Worm (Caenorhabditis elegans) whole organism, young adult: ENCODE results near the gene str-176.

Experiments used
- B0019.2 ChIP-seq: fragments of 200-800 bp; sonication (Bioruptor generic); conservative IDR thresholded peaks from 2 replicates; pipeline ENCODE4 v1.3.6; 2022; ENCODE audit warnings: missing genetic modification reagents, missing genetic modification characterization, missing compliant biosample characterization
- B0261.1 ChIP-seq: sonication (generic microtip); optimal IDR thresholded peaks from 2 replicates; lab custom pipeline; 2016; ENCODE audit warnings: mild to moderate bottlenecking, missing genetic modification characterization, moderate library complexity, missing compliant biosample characterization
- D2030.7 ChIP-seq: fragments of 200-800 bp; sonication (Bioruptor generic); IDR thresholded peaks from 2 replicates; pipeline ENCODE4 v1.3.6; 2022; ENCODE audit warnings: missing genetic modification reagents, missing genetic modification characterization, missing compliant biosample characterization
- K12H6.12 ChIP-seq: fragments of 200-800 bp; sonication (Bioruptor generic); optimal IDR thresholded peaks from 2 replicates; lab custom pipeline; 2018; ENCODE audit warnings: mild to moderate bottlenecking, missing genetic modification characterization, missing compliant biosample characterization
- T07F8.4 ChIP-seq: sonication (generic microtip); optimal IDR thresholded peaks from 2 replicates; lab custom pipeline; 2016; ENCODE audit warnings: mild to moderate bottlenecking, missing genetic modification characterization, moderate library complexity, missing compliant biosample characterization
- T26A5.8 ChIP-seq: sonication (generic microtip); optimal IDR thresholded peaks from 2 replicates; lab custom pipeline; 2016; ENCODE audit warnings: missing genetic modification characterization, missing compliant biosample characterization
- attf-3 ChIP-seq: fragments of 200-800 bp; sonication (Bioruptor generic); conservative IDR thresholded peaks from 2 replicates; pipeline ENCODE4 v1.3.6; 2022; ENCODE audit warnings: missing genetic modification reagents, missing genetic modification characterization, missing compliant biosample characterization
- cebp-2 ChIP-seq: fragments of 200-800 bp; sonication (Bioruptor generic); IDR thresholded peaks from 2 replicates; pipeline ENCODE4 v1.3.6; 2022; ENCODE audit warnings: missing genetic modification characterization, missing compliant biosample characterization
- ceh-40 ChIP-seq: fragments of 200-800 bp; sonication (Bioruptor generic); IDR thresholded peaks from 2 replicates; pipeline ENCODE4 v1.3.6; 2022; ENCODE audit warnings: missing genetic modification characterization, missing compliant biosample characterization
- dpff-1 ChIP-seq: sonication (generic microtip); optimal IDR thresholded peaks from 2 replicates; lab custom pipeline; 2017; ENCODE audit warnings: mild to moderate bottlenecking, missing genetic modification characterization, missing compliant biosample characterization
- egl-18 ChIP-seq: fragments of 200-800 bp; sonication (Bioruptor generic); IDR thresholded peaks from 2 replicates; pipeline ENCODE4 v1.3.6; 2022; ENCODE audit warnings: missing genetic modification reagents, missing genetic modification characterization, missing compliant biosample characterization
- hmg-1.2 ChIP-seq: fragments of 200-800 bp; sonication (Bioruptor generic); IDR thresholded peaks from 2 replicates; pipeline ENCODE4 v1.3.6; 2022; ENCODE audit warnings: missing genetic modification reagents, missing genetic modification characterization, missing compliant biosample characterization
- hsf-1 ChIP-seq: fragments of 200-800 bp; sonication (Bioruptor generic); IDR thresholded peaks from 2 replicates; pipeline ENCODE4 v1.3.6; 2022; ENCODE audit warnings: missing genetic modification reagents, missing genetic modification characterization, missing compliant biosample characterization
- let-607 ChIP-seq, 2 experiments: fragments of 200-800 bp in 1 of 2; sonication (Bioruptor generic) in 1 of 2; sonication (generic microtip) in 1 of 2; optimal IDR thresholded peaks; 2 replicates each; lab custom pipeline; 2016 to 2018; ENCODE audit warnings: mild to moderate bottlenecking in 2 of 2, missing compliant biosample characterization in 2 of 2, missing genetic modification characterization in 2 of 2, moderate library complexity in 2 of 2, missing genotype in 1 of 2
- lin-26 ChIP-seq: fragments of 200-800 bp; sonication (Bioruptor generic); IDR thresholded peaks from 2 replicates; pipeline ENCODE4 v1.3.6; 2022; ENCODE audit warnings: missing genetic modification reagents, missing genetic modification characterization, missing compliant biosample characterization
- lin-40 ChIP-seq: sonication (generic microtip); optimal IDR thresholded peaks from 2 replicates; lab custom pipeline; 2016; ENCODE audit warnings: missing genetic modification characterization, mild to moderate bottlenecking, missing compliant biosample characterization, missing genotype, missing genetic modification reagents
- madf-3 ChIP-seq: fragments of 200-800 bp; sonication (Bioruptor generic); IDR thresholded peaks from 2 replicates; pipeline ENCODE4 v1.3.6; 2022; ENCODE audit warnings: missing genetic modification reagents, missing genetic modification characterization, missing compliant biosample characterization
- madf-6 ChIP-seq: fragments of 200-800 bp; sonication (Bioruptor generic); IDR thresholded peaks from 2 replicates; pipeline ENCODE4 v1.3.6; 2022; ENCODE audit warnings: missing genetic modification reagents, missing genetic modification characterization, missing compliant biosample characterization
- mxl-1 ChIP-seq: sonication (generic microtip); optimal IDR thresholded peaks from 2 replicates; lab custom pipeline; 2016; ENCODE audit warnings: missing genetic modification characterization, missing compliant biosample characterization
- pbrm-1 ChIP-seq: fragments of 200-800 bp; sonication (Bioruptor generic); IDR thresholded peaks from 2 replicates; pipeline ENCODE4 v1.3.6; 2022; ENCODE audit warnings: missing genetic modification reagents, missing genetic modification characterization, missing compliant biosample characterization
- rpc-1 ChIP-seq, 2 experiments: fragments of 150-350 bp in 1 of 2; sonication (generic microtip) in 1 of 2; optimal IDR thresholded peaks; 2 replicates each; lab custom pipeline; 2014 to 2018; ENCODE audit warnings: missing biosample characterization in 1 of 2, missing genetic modification characterization in 1 of 2, missing genetic modification reagents in 1 of 2, missing genotype in 1 of 2
- tbp1 ChIP-seq: fragments of 200-800 bp; sonication (Bioruptor generic); optimal IDR thresholded peaks from 2 replicates; lab custom pipeline; 2018; ENCODE audit warnings: mild to moderate bottlenecking, missing genetic modification characterization, missing compliant biosample characterization
- ztf-25 ChIP-seq: fragments of 200-800 bp; sonication (Bioruptor generic); IDR thresholded peaks from 2 replicates; pipeline ENCODE4 v1.3.6; 2022; ENCODE audit warnings: missing genetic modification reagents, missing genetic modification characterization, missing compliant biosample characterization

The str-176 gene

ce11 chrIV:8420961-8421360 is 42.7 kb downstream of the str-176 start, which contains the start of gene M116.5:
Gene M116.5, minus strand, starts transcription at chrIV:8421061.
- TF ChIP-seq T07F8.4 (tag; lab: Kevin White, UChicago) (no peak), K12H6.12 (no peak), egl-18 (GFP tag; lab: Robert Waterston, UW) (no peak), rpc-1 (optimal IDR thresholded peaks at IDR 0.05; lab: Kevin White, UChicago) (no peak), rpc-1 (tag; optimal IDR thresholded peaks at IDR 0.05; lab: Kevin White, UChicago) (no peak), let-607 (tag; optimal IDR thresholded peaks at IDR 0.05; lab: Kevin White, UChicago) (no peak), attf-3 (GFP tag; lab: Robert Waterston, UW) (no peak), pbrm-1 (GFP tag; lab: Robert Waterston, UW) (no peak), mxl-1 (no peak), lin-40 (no peak), dpff-1 (tag; lab: Kevin White, UChicago) (no peak), T26A5.8 (no peak)
- TF ChIP-seq, all 124 proteins: peak for 0

ce11 chrIV:8412538-8412937 is 51.1 kb downstream of the str-176 start:
- TF ChIP-seq D2030.7 (GFP tag; lab: Robert Waterston, UW) (peak; percentile 41; the same call in 1 of the 2 replicates), hsf-1 (GFP tag; lab: Robert Waterston, UW) (peak; percentile 68; the same call in 1 of the 2 replicates), rpc-1 (optimal IDR thresholded peaks at IDR 0.05; lab: Kevin White, UChicago) (peak; percentile 49), rpc-1 (tag; optimal IDR thresholded peaks at IDR 0.05; lab: Kevin White, UChicago) (peak; percentile 68), tbp1 (GFP tag; lab: Kevin White, UChicago) (peak; percentile 86), cebp-2 (GFP tag; lab: Robert Waterston, UW) (0 out of 2 replicates have a peak, but pooled peaks have one; percentile 76), pbrm-1 (GFP tag; lab: Robert Waterston, UW) (peak; percentile 25; the same call in 1 of the 2 replicates), ztf-25 (peak; percentile 82; the same call in 1 of the 2 replicates), madf-3 (GFP tag; lab: Robert Waterston, UW) (peak; percentile 61; the same call in 1 of the 2 replicates), hmg-1.2 (peak; percentile 70), B0261.1 (peak; percentile 59), lin-26 (GFP tag; lab: Robert Waterston, UW) (peak; percentile 88), B0019.2 (0 out of 2 replicates have a peak, but pooled peaks have one; percentile 15), ceh-40 (GFP tag; lab: Robert Waterston, UW) (0 out of 2 replicates have a peak, but pooled peaks have one; percentile 38), madf-6 (peak; percentile 38; the same call in 1 of the 2 replicates)
